Fruit fly (Drosophila melanogaster): ENCODE results near the gene CG14427.

The CG14427 gene

DNA sequence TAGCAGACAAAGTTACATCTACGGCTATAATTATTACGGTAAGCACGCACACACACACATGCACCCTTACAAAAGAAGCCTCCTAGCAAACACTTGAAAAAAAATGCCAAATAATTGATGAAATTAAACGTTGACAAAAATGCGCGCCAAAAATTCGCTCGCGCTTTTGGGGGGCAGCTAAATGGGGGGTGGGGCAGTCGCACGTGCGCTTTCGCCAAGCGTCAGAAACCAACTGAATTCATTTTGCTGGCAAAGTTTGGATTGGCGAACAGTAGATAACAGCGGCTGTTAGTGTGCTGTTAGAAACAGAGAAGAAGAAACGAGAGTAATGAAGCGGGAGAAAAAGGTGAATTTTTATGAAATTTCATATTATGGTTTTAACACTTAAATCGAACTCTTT lies 25.4 kb downstream of the CG14427 start, which contains the start of gene CG12541:
CG12541 (minus strand) TSS at position 218 of the 400 bp plus-strand sequence.
- no peak for TF ChIP-seq Ets98B (GFP tag; IDR thresholded peaks at IDR 0.05)
- TF ChIP-seq CG15710 (tag; optimal IDR thresholded peaks at IDR 0.05) = no peak
- TF ChIP-seq CG17806 (tag; optimal IDR thresholded peaks at IDR 0.05) = no peak

DNA sequence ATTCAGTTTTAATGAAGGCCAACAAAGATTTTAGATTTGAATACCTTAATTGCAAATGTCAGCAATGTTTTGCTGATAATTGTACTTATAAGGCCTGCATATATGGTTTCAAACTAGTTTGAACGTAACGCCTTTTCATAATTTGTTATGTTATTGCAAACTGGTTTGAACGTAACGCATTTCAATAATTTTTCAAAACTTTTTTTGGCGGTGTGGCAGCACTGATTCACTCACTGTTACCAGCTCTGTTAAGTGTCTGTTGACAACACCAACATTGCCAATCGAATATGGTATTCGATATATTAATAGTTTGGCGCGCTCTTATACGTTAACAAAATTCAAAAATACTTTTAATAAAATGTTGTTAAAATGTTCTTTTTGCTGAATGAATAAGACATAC lies 26.2 kb downstream of the CG14427 start:
- TF ChIP-seq Ets98B (GFP tag; IDR thresholded peaks at IDR 0.05) = no peak

DNA sequence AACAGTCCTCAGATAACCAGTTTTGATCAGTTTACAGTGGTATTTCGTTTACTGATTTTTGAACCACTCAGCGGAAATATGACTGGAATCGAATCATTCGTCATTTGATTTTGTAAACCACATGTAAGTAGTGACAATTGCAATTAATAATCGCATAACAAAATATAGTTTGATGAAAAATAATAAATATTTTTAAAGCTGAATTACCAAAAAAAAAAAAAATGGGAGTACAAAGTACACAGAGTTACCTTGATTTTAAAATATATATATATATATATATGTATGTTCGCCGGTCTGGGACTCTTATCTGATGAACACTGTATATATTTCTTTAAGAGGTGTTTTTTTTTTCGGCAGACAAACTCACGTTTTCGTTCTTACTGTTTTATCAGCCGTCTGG lies 26.8 kb downstream of the CG14427 start:
- peak; percentile 3 for TF ChIP-seq Snoo (tag; optimal IDR thresholded peaks at IDR 0.05)
- no peak for TF ChIP-seq CG14655 (GFP tag; optimal IDR thresholded peaks at IDR 0.05)
- no peak for TF ChIP-seq CG4496 (GFP tag; IDR thresholded peaks at IDR 0.05)

DNA sequence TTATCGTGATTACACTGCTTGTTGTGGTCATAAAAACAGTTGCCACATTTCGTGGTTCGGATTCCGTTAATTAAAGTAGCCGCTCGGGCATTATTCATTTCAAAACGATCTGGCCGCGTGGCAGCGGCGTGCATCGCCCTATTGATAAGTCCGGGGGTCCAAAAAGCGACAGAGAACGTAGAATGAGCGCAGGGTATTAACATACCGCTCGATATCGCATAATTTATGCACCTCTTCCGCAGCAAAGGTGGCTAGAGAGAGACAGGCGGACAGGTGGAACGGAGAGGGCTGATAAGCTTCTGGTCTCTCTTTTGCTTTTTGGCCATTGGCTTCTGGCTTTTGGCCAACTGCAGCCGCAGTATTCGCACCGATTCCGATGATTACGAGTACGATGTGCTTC lies 27.7 kb downstream of the CG14427 start:
- no peak for TF ChIP-seq Pif1B (GFP tag; optimal IDR thresholded peaks at IDR 0.05)
- TF ChIP-seq EcR (GFP tag; optimal IDR thresholded peaks at IDR 0.05) = no peak
- no peak for TF ChIP-seq CG10348 (GFP tag; IDR thresholded peaks at IDR 0.05)
- no peak for TF ChIP-seq Snoo (tag; optimal IDR thresholded peaks at IDR 0.05)
- TF ChIP-seq CG4496 (GFP tag; IDR thresholded peaks at IDR 0.05) = no peak
- no peak for TF ChIP-seq CG32121 (GFP tag; IDR thresholded peaks at IDR 0.05)
- TF ChIP-seq CG9948 (tag; optimal IDR thresholded peaks at IDR 0.05) = no peak

DNA sequence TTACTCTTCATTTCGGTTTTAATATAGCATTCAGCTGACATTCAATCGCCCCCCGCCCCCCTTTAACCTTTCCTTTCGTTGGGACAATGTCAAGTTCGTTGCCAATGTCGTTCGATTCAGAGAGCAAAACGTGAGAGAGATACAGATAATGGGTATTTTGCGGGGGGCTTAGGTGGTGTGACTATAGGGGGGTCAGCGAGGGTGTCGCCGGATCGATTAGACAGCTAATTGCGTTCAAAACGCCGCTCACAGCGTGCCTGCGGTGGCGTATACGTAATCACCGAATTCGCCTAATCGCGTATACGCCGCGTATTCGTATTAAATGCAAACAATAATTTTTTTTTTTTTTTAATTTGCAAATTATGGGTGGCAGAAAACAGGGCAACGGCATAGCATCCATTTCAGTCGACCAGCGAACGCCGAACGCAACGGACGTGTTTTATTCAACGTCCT lies 28.6 kb downstream of the CG14427 start, which contains the start of gene CG4607:
CG4607 (plus strand) TSS at position 403 of the 453 bp plus-strand sequence.
- TF ChIP-seq Pif1B (GFP tag; optimal IDR thresholded peaks at IDR 0.05) (no peak), CG32121 (GFP tag; IDR thresholded peaks at IDR 0.05) (no peak), CG9948 (tag; optimal IDR thresholded peaks at IDR 0.05) (no peak), rn (GFP tag; IDR thresholded peaks at IDR 0.05) (no peak), Snoo (tag; optimal IDR thresholded peaks at IDR 0.05) (no peak), fd96Ca (GFP tag; IDR thresholded peaks at IDR 0.05) (no peak), EcR (GFP tag; optimal IDR thresholded peaks at IDR 0.05) (no peak), D1 (tag; optimal IDR thresholded peaks at IDR 0.05) (no peak), CG34367 (tag; optimal IDR thresholded peaks at IDR 0.05) (no peak), CG15710 (tag; optimal IDR thresholded peaks at IDR 0.05) (no peak), gl (tag; optimal IDR thresholded peaks at IDR 0.05) (no peak), CG14655 (GFP tag; optimal IDR thresholded peaks at IDR 0.05) (no peak)

DNA sequence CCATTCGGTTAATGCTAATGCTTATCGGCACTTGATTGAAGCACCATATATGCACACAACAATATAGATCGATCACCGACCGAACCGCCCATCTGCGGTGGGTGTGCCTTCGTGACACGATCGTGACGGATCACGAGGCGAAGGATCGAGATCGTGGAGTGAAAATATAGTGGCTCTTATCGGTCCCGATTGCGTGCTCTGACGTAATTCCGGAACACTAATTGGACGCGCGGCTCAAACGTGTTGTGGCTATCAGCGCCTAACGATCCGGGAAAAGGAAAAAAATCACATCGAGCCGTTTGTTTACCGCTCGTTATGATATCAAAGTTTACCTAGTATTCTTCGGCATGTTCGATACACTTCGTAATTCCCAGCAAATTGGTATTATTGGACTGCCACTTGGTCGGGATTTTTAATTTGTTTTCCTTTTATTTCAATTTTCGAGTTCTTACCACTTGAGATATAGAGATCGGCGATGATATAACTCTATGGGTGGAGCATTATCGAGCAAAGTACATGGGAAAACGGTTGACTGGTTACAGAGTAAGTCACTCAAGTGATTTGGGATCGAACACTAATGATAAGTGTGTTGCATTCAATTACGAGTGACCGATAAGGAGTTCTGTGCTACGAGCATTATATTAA lies 33.0 kb downstream of the CG14427 start:
- no peak for TF ChIP-seq CG15710 (tag; optimal IDR thresholded peaks at IDR 0.05)
- no peak for TF ChIP-seq gl (tag; optimal IDR thresholded peaks at IDR 0.05)
- TF ChIP-seq CG14655 (GFP tag; optimal IDR thresholded peaks at IDR 0.05) = no peak
- TF ChIP-seq CG10348 (GFP tag; IDR thresholded peaks at IDR 0.05) = no peak
- no peak for TF ChIP-seq Pif1A (GFP tag; optimal IDR thresholded peaks at IDR 0.05)

DNA sequence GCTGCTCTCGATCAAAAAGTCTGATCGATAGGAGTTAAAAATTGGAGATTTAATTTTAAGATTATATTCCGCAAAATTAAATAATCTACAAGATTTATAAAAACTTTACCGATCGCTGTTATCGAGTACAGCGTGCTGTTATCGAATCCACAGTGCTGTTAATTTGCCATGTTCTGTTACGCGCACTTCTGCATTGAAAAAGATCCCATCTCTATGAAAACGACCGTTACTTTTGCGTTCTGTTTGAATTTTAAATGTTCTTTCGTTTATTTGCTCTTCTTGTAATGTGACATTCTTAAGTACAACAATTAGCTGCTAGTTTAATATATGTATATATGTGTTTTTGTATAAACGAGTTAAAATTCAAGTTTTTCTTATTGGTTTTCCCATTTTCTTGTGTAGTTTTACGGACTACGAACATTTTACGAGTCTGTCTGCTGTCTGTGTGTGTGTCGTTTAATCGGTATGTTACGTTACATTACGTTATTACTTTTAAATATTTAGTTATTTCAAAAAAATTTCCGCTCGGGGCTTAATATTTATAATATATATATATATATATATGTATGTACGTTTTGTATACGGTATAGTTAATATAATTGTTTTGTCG lies 34.0 kb downstream of the CG14427 start:
- TF ChIP-seq CG12605 (GFP tag; IDR thresholded peaks at IDR 0.05) = no peak
- TF ChIP-seq fd96Ca (GFP tag; IDR thresholded peaks at IDR 0.05) = no peak
- TF ChIP-seq CG10348 (GFP tag; IDR thresholded peaks at IDR 0.05) = no peak
- TF ChIP-seq CG34367 (tag; optimal IDR thresholded peaks at IDR 0.05) = no peak
- TF ChIP-seq CG8301 (tag; optimal IDR thresholded peaks at IDR 0.05) = no peak
- no peak for TF ChIP-seq CG14655 (GFP tag; optimal IDR thresholded peaks at IDR 0.05)
- no peak for TF ChIP-seq Snoo (tag; optimal IDR thresholded peaks at IDR 0.05)
- TF ChIP-seq CG4496 (GFP tag; IDR thresholded peaks at IDR 0.05) = no peak
- no peak for TF ChIP-seq CG17806 (tag; optimal IDR thresholded peaks at IDR 0.05)
- TF ChIP-seq Pif1B (GFP tag; optimal IDR thresholded peaks at IDR 0.05) = no peak
- no peak for TF ChIP-seq D1 (tag; optimal IDR thresholded peaks at IDR 0.05)
- no peak for TF ChIP-seq CG8159 (tag; optimal IDR thresholded peaks at IDR 0.05)
- TF ChIP-seq CG9948 (tag; optimal IDR thresholded peaks at IDR 0.05) = no peak
- no peak for TF ChIP-seq EcR (GFP tag; optimal IDR thresholded peaks at IDR 0.05)
- no peak for TF ChIP-seq CG32121 (GFP tag; IDR thresholded peaks at IDR 0.05)
- TF ChIP-seq CG15710 (tag; optimal IDR thresholded peaks at IDR 0.05) = no peak

DNA sequence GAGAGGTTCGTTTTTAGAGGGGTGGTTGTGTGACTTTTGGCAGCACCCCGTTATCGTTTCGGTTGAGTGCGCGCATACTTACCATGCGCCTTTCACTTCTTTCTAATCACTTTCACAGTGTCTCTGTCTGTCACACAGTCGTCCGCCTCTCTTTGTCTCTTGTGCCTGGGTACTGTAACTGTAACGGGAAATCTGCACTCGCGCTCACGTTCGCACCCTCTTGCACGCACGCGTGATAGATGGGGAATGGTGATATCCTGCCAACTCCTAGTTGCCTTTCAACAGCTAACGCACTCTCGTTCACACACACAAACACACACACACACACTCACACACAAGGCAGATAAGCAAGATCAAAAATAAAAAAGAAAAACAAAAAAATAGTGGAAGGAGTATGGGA lies 42.0 kb downstream of the CG14427 start:
- TF ChIP-seq CG8159 (tag; optimal IDR thresholded peaks at IDR 0.05) (no peak), CG34367 (tag; optimal IDR thresholded peaks at IDR 0.05) (no peak), CG15710 (tag; optimal IDR thresholded peaks at IDR 0.05) (no peak), EcR (GFP tag; optimal IDR thresholded peaks at IDR 0.05) (no peak), gl (tag; optimal IDR thresholded peaks at IDR 0.05) (no peak)

All from whole organism, pupa.